Fruit fly (Drosophila melanogaster): ENCODE data around the gene Cdk5alpha.

DNA sequence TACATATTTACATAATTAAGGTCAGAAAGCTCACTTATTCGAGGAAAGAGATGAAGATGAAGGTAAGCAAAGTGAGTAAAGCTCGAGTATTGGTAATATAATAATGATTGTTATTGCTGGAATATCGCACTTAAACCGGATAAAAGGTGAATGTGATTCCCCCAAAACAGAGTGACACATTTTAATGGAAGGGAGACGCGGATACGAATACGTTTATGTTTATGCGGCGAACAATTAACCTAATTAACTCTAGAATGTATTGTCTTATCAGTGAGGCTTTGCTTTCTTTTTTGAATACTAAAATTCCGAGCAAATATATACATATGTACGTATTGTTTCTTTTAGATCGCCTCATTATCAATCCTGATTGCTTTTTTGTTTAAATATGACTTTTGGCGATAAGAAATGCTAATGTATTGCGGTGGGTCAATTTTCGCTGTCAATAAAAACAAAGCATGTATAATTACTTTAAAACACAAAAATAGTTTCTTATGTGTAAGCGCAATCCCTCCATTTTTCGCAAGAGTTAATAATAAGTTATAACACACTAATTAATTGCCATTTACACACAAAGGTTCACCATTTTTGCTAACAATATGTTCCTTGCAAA is 5.1 kb downstream of the Cdk5alpha start:
- TF ChIP-seq CG8478 (optimal IDR thresholded peaks at IDR 0.05) (no peak), CTCF (optimal IDR thresholded peaks at IDR 0.05) (no peak)
